Worm (Caenorhabditis elegans): ENCODE results near the gene cyp-33E2.

The cyp-33E2 gene

DNA sequence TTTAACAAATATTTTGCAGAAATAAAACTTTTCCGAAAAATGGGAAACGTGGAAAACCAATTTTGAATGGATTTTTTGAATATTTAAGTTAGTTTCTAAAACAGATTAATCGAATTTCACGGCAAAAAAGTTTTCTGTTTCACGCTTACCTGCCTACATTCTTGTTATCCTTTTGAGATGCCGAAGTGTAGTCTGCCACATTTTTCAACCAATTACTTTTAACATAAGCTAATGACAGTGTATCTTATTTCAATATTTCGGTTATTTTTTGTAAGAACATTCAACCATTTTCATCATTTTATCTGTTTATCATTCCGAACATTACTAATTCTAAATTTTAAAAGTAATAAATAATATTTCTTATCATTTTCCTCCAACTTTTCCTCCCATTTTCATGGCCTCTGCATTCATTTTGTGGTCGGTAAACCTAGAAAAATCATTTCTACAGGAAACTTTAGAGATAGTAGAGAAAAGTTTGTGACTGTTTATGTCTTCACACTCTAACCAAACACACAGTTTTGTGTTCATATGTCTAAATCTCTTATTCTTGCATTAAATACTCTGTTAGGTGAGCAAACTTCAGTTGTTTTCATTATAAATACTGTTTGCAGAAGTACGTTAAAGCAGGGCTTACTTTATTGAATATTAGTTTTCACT is at the start of gene cyp-33E2, which contains the start of gene F42A9.17:
Gene cyp-33E2, plus strand, starts transcription at position 449 of the 657 bp plus-strand sequence.
Gene F42A9.17, minus strand, starts transcription at position 51 of the 657 bp plus-strand sequence.
- TF ChIP-seq sea-1 (GFP tag; conservative IDR thresholded peaks at IDR 0.05), result no peak
- no peak for TF ChIP-seq hmg-4 (GFP tag; optimal IDR thresholded peaks at IDR 0.05)
- no peak for TF ChIP-seq hmbx-1 (tag; optimal IDR thresholded peaks at IDR 0.05)
- TF ChIP-seq B0310.2 (tag; optimal IDR thresholded peaks at IDR 0.05), result no peak
- TF ChIP-seq pes-1 (GFP tag; IDR thresholded peaks at IDR 0.05), result no peak
- no peak for TF ChIP-seq ama-1 (optimal IDR thresholded peaks at IDR 0.05)
- TF ChIP-seq ceh-36 (tag; optimal IDR thresholded peaks at IDR 0.05), result no peak
- no peak for TF ChIP-seq tbx-11 (GFP tag; IDR thresholded peaks at IDR 0.05)
- no peak for TF ChIP-seq tbx-37 (GFP tag; conservative IDR thresholded peaks at IDR 0.05)

DNA sequence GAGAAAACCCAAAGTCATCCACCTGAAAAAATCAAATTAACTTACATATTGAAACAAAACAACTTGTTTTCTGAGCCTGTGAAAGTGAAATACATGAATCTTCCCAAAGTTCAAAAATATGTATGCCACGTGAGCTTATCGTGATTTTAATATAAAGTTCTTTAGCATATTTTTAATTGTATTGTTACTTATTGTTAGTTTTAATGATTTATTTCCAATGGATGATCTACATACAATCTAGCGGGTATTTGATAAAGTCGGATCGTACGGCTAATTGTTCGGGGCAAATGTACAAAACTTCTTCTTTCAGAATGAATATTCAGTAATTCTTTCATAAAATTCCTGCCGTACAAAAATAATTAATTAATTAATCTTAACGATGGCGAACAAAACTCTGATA is 41.9 kb upstream of the cyp-33E2 start, which contains the start of gene Y59H11AM.4:
Gene Y59H11AM.4, minus strand, starts transcription at position 101 of the 400 bp plus-strand sequence.
- TF ChIP-seq hnd-1 (tag; optimal IDR thresholded peaks at IDR 0.05) (no peak), ceh-13 (GFP tag; optimal IDR thresholded peaks at IDR 0.05) (no peak), B0310.2 (tag; optimal IDR thresholded peaks at IDR 0.05) (no peak), sea-1 (GFP tag; conservative IDR thresholded peaks at IDR 0.05) (no peak), hmg-4 (GFP tag; optimal IDR thresholded peaks at IDR 0.05) (no peak), scrt-1 (GFP tag; IDR thresholded peaks at IDR 0.05) (no peak), hmbx-1 (tag; optimal IDR thresholded peaks at IDR 0.05) (no peak)

DNA sequence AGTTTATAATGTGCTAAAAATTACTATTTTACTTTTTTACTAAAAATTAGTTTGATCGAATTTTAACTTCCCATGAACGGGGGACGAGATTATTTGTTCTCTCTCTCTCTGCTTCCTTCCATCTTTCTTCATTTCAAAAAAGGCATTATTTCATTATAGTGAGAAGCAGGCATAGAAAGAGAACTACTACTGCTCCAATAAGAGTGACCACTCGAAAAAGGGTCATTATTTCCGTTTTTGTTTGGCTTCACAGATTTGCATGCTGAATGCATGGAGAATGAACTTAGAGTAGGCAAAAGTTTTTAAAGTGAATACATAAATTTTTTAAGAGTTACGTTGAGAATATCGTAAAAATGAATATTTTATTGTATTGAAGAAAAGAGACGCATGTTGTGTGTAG is 41.4 kb upstream of the cyp-33E2 start:
- TF ChIP-seq ceh-36 (tag; optimal IDR thresholded peaks at IDR 0.05), result no peak

DNA sequence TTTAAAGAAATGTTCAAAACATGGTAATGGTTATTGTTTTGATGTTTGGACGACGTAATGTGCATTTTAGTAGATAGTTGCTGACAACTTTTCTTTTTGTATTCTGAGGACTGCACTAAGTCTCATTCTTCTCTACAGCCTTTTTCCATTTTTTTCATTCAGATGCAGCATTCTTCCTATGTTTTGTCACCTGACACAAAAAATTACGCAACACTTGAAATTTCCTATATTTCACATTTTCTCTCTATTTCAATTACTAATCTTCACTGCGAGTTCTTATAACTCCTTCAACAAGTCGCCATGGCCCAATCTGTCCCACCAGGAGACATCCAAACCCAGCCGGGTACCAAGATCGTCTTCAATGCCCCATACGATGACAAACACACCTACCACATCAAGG is 41.0 kb upstream of the cyp-33E2 start, which contains the start of gene Y59H11AM.1:
Gene Y59H11AM.1, plus strand, starts transcription at position 301 of the 400 bp plus-strand sequence.
- no peak for TF ChIP-seq flt-1 (GFP tag; IDR thresholded peaks at IDR 0.05)

DNA sequence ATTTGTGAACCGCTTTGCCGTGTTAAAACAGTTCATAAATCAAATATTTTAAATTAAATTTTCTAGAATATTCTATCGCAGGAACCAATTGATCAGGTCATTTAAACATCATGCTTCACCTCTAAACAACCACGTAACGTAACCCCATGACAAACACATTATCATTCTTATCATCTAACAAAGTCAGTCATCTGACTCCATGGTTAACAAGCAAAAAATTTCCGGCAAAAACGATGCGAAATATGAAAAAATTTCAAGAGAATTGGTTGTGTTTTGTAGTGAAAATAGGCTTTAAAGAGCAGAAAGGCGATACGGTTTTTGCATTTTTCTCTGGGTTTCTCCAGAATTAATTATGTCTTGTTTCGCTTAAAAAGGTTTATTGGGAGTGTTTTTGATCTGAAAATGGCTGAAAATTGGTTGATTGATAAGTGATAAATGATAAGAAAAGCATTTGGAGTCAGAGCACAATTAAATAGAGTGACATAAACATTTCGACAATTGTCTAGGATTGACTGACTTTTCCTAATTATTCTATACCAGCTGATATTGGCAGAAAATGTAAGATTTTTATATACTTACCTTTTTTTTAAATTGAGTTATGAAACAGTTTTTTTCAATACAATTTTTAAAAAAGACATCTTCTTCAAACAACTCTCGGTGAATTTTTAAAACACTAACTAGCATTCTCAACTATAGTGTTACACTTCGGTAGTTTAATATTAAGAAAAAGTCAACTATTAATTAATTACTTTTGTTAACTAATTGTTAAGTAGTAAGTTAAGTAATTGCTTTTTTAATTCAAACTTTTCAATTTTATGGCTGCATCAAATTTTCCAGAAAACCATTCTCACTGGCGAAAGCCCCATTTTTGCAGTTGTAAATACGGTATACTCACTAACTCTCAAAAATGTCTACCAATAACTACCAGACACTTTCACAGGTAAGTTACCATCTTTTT is 26.8 kb upstream of the cyp-33E2 start, which contains the start of gene catp-7:
Gene catp-7, plus strand, starts transcription at position 908 of the 958 bp plus-strand sequence.
- TF ChIP-seq flt-1 (GFP tag; IDR thresholded peaks at IDR 0.05), result no peak
- TF ChIP-seq B0310.2 (tag; optimal IDR thresholded peaks at IDR 0.05), result no peak
- TF ChIP-seq sea-1 (GFP tag; conservative IDR thresholded peaks at IDR 0.05), result no peak
- TF ChIP-seq tra-4 (tag; optimal IDR thresholded peaks at IDR 0.05), result no peak
- TF ChIP-seq pes-1 (GFP tag; IDR thresholded peaks at IDR 0.05), result no peak
- no peak for TF ChIP-seq scrt-1 (GFP tag; IDR thresholded peaks at IDR 0.05)
- no peak for TF ChIP-seq hmg-4 (GFP tag; optimal IDR thresholded peaks at IDR 0.05)
- no peak for TF ChIP-seq F13C5.2 (tag; optimal IDR thresholded peaks at IDR 0.05)
- TF ChIP-seq ceh-36 (tag; optimal IDR thresholded peaks at IDR 0.05), result no peak
- TF ChIP-seq ets-7 (tag; optimal IDR thresholded peaks at IDR 0.05), result no peak
- no peak for TF ChIP-seq tbx-37 (GFP tag; conservative IDR thresholded peaks at IDR 0.05)

DNA sequence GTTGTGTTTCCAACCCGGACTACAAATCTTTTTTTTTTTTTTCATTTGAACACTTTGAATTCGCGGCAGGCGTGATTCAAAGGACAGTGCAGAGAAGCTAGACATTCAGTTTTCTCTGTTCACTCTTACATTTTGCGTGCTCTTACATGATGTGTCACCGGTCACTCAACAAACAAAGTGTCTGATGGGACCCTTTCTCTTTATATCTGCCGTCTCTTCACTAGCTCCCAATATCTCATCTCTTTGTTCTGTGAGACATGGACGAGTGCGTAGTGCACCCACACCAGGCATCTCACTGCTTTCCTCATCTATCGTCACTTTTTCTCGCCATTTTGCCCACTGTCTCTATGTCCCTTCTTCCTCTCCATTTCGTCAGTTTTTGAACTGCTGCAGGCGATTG is 25.1 kb upstream of the cyp-33E2 start:
- TF ChIP-seq tra-4 (tag; optimal IDR thresholded peaks at IDR 0.05) (no peak), hmg-4 (GFP tag; optimal IDR thresholded peaks at IDR 0.05) (no peak), hnd-1 (tag; optimal IDR thresholded peaks at IDR 0.05) (no peak), sea-1 (GFP tag; conservative IDR thresholded peaks at IDR 0.05) (no peak), flt-1 (GFP tag; IDR thresholded peaks at IDR 0.05) (no peak), pes-1 (GFP tag; IDR thresholded peaks at IDR 0.05) (no peak), hmbx-1 (tag; optimal IDR thresholded peaks at IDR 0.05) (no peak), aly-1 (tag; optimal IDR thresholded peaks at IDR 0.05) (no peak), B0310.2 (tag; optimal IDR thresholded peaks at IDR 0.05) (no peak), F13C5.2 (tag; optimal IDR thresholded peaks at IDR 0.05) (no peak), tbx-37 (GFP tag; conservative IDR thresholded peaks at IDR 0.05) (no peak), scrt-1 (GFP tag; IDR thresholded peaks at IDR 0.05) (no peak), tbx-11 (GFP tag; IDR thresholded peaks at IDR 0.05) (no peak), ets-7 (tag; optimal IDR thresholded peaks at IDR 0.05) (no peak), ama-1 (optimal IDR thresholded peaks at IDR 0.05) (no peak)

DNA sequence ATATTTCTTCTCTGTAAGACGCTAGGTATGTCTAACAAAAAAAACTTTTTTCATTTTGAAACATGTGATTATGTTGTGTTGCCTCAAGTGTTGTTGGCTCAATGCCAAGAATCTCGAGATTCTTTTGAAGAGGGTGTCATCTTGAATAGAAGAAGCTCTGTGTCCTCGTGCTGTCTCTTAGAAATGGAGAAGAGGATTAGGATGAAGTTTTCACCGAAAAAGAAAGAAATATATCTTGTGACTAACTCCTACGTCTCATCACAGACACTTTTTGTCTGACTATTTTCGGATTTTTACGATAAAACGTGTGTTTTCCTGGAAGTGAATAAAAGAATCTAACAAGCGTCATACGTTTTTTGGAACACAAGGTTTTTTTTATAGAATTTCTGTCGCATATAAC is 24.5 kb upstream of the cyp-33E2 start:
- TF ChIP-seq ceh-13 (GFP tag; optimal IDR thresholded peaks at IDR 0.05) (no peak), ets-7 (tag; optimal IDR thresholded peaks at IDR 0.05) (no peak), hmg-4 (GFP tag; optimal IDR thresholded peaks at IDR 0.05) (no peak), ama-1 (optimal IDR thresholded peaks at IDR 0.05) (no peak), pes-1 (GFP tag; IDR thresholded peaks at IDR 0.05) (no peak), tbx-37 (GFP tag; conservative IDR thresholded peaks at IDR 0.05) (no peak), aly-1 (tag; optimal IDR thresholded peaks at IDR 0.05) (no peak), F13C5.2 (tag; optimal IDR thresholded peaks at IDR 0.05) (no peak), sea-1 (GFP tag; conservative IDR thresholded peaks at IDR 0.05) (no peak), flt-1 (GFP tag; IDR thresholded peaks at IDR 0.05) (no peak)

DNA sequence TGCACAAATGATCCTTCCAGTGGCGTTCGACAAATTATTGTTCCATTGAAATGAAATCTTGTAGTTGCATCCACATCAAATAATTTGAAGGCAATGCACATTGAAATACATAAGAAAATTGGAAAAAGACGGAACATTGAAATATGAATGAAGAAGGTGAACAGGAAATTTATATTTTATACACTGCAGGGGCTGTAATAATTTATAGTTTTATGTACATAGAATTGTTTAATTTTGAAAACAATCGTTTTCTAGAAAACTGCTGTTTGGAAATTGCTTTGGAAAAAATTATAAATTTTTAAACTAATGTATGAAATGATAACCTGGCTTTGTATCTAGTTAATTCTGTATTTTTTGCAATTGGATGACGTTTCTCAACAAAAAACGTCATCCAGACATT is 16.8 kb upstream of the cyp-33E2 start, which contains the start of gene Y59H11AR.3:
Gene Y59H11AR.3, minus strand, starts transcription at position 101 of the 400 bp plus-strand sequence.
- TF ChIP-seq tbx-11 (GFP tag; IDR thresholded peaks at IDR 0.05) (no peak), tra-4 (tag; optimal IDR thresholded peaks at IDR 0.05) (no peak), scrt-1 (GFP tag; IDR thresholded peaks at IDR 0.05) (no peak), hmbx-1 (tag; optimal IDR thresholded peaks at IDR 0.05) (no peak)

All from whole organism, early embryonic.